Fruit fly (Drosophila melanogaster): ENCODE measurements around the gene Pino.

DNA sequence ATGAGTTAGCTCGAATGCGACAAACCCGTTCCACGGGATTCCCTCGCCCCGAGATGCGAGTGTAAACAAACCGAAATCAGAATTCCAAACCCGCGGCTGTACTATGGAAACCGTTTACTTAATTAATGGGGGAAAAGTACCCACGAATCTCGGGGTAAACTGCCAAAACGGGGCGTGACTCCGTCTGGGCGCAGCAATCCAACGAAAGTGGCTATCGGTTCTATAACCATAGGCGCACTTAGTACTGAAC lies 6.1 kb downstream of the Pino start:
- no peak for TF ChIP-seq CG7101 (tag; optimal IDR thresholded peaks at IDR 0.05)
- no peak for TF ChIP-seq Crg-1 (GFP tag; optimal IDR thresholded peaks at IDR 0.05)
- no peak for TF ChIP-seq CG7045 (GFP tag; optimal IDR thresholded peaks at IDR 0.05)
- TF ChIP-seq CG1620 (GFP tag; optimal IDR thresholded peaks at IDR 0.05): no peak
- no peak for TF ChIP-seq Mnt (GFP tag; optimal IDR thresholded peaks at IDR 0.05)
- TF ChIP-seq kay (GFP tag; ENCODE audit: borderline replicate concordance): no peak
- no peak for TF ChIP-seq cic (GFP tag; optimal IDR thresholded peaks at IDR 0.05)
- no peak for TF ChIP-seq CG14711 (tag; optimal IDR thresholded peaks at IDR 0.05)
- no peak for TF ChIP-seq CG12768 (GFP tag; optimal IDR thresholded peaks at IDR 0.05)

Measured in whole organism, adult.